Fruit fly (Drosophila melanogaster) whole organism, embryonic: ENCODE measurements around the gene CG31287.

ENCODE experiments used
- BEAF-32 ChIP-seq: fragments of 200-800 bp; sonication (Bioruptor generic); optimal IDR thresholded peaks from 3 replicates; lab custom pipeline; 2017; ENCODE audit warnings: missing biosample characterization, missing genetic modification characterization, mild to moderate bottlenecking, moderate library complexity, missing genetic modification reagents
- Blimp-1 ChIP-seq: fragments of 200-800 bp; sonication (Bioruptor generic); optimal IDR thresholded peaks from 3 replicates; lab custom pipeline; 2018; ENCODE audit warnings: missing biosample characterization, missing genetic modification characterization, mild to moderate bottlenecking, moderate library complexity, missing genetic modification reagents
- CG10267 ChIP-seq: fragments of 200-800 bp; sonication (Bioruptor generic); optimal IDR thresholded peaks from 2 replicates; lab custom pipeline; 2018; ENCODE audit warnings: missing biosample characterization, mild to moderate bottlenecking, missing genetic modification characterization, moderate library complexity
- CG11398 ChIP-seq: fragments of 200-800 bp; sonication (Bioruptor generic); optimal IDR thresholded peaks from 2 replicates; lab custom pipeline; 2016; ENCODE audit warnings: missing biosample characterization, missing genetic modification characterization
- CG11456 ChIP-seq: fragments of 200-800 bp; sonication (Bioruptor generic); IDR thresholded peaks from 3 replicates; pipeline ENCODE4 v1.3.6; 2022; ENCODE audit warnings: missing biosample characterization, missing genetic modification characterization
- CG11504 ChIP-seq: fragments of 200-800 bp; sonication (Bioruptor generic); optimal IDR thresholded peaks from 3 replicates; lab custom pipeline; 2019; ENCODE audit warnings: missing biosample characterization, mild to moderate bottlenecking, missing genetic modification characterization, moderate library complexity
- CG12219 ChIP-seq: fragments of 200-800 bp; sonication (Bioruptor generic); optimal IDR thresholded peaks from 3 replicates; lab custom pipeline; 2018; ENCODE audit warnings: missing biosample characterization, mild to moderate bottlenecking, missing genetic modification characterization
- CG12391 ChIP-seq: fragments of 200-800 bp; sonication (Bioruptor generic); optimal IDR thresholded peaks from 3 replicates; lab custom pipeline; 2018; ENCODE audit warnings: missing biosample characterization, mild to moderate bottlenecking, missing genetic modification characterization, moderate library complexity
- CG13894 ChIP-seq: fragments of 200-800 bp; sonication (Bioruptor generic); optimal IDR thresholded peaks from 3 replicates; lab custom pipeline; 2018; ENCODE audit warnings: missing biosample characterization, mild to moderate bottlenecking, missing genetic modification characterization, moderate library complexity
- CG15269 ChIP-seq: fragments of 200-800 bp; sonication (Bioruptor generic); optimal IDR thresholded peaks from 2 replicates; lab custom pipeline; 2018; ENCODE audit warnings: missing biosample characterization, mild to moderate bottlenecking, missing genetic modification characterization, moderate library complexity
- CG17359 ChIP-seq: fragments of 200-800 bp; sonication (Bioruptor generic); optimal IDR thresholded peaks from 3 replicates; lab custom pipeline; 2018; ENCODE audit warnings: missing biosample characterization, mild to moderate bottlenecking, missing genetic modification characterization, moderate library complexity
- CG17385 ChIP-seq: fragments of 200-800 bp; sonication (Bioruptor generic); optimal IDR thresholded peaks from 3 replicates; lab custom pipeline; 2018; ENCODE audit warnings: missing biosample characterization, mild to moderate bottlenecking, missing genetic modification characterization
- CG17612 ChIP-seq: fragments of 200-800 bp; sonication (Bioruptor generic); IDR thresholded peaks from 2 replicates; pipeline ENCODE4 v1.3.6; 2022; ENCODE audit warnings: missing biosample characterization, missing genetic modification characterization
- CG17912 ChIP-seq: fragments of 200-800 bp; sonication (Bioruptor generic); optimal IDR thresholded peaks from 2 replicates; lab custom pipeline; 2018; ENCODE audit warnings: missing biosample characterization, mild to moderate bottlenecking, missing genetic modification characterization
- CG2116 ChIP-seq: fragments of 200-800 bp; sonication (Bioruptor generic); optimal IDR thresholded peaks from 3 replicates; lab custom pipeline; 2018; ENCODE audit warnings: missing biosample characterization, mild to moderate bottlenecking, missing genetic modification characterization
- CG2199 ChIP-seq: fragments of 200-800 bp; sonication (Bioruptor generic); IDR thresholded peaks from 3 replicates; pipeline ENCODE4 v1.3.6; 2022; ENCODE audit warnings: missing biosample characterization, missing genetic modification characterization
- CG31441 ChIP-seq: fragments of 200-800 bp; sonication (Bioruptor generic); IDR thresholded peaks from 2 replicates; pipeline ENCODE4 v1.3.6; 2022; ENCODE audit warnings: missing biosample characterization, missing genetic modification characterization
- CG34224 ChIP-seq: fragments of 200-800 bp; sonication (Bioruptor generic); IDR thresholded peaks from 3 replicates; pipeline ENCODE4 v1.3.6; 2022; ENCODE audit warnings: missing biosample characterization, missing genetic modification characterization; ENCODE audit not compliant: partially characterized antibody
- CG4617 ChIP-seq: fragments of 200-800 bp; sonication (Bioruptor generic); optimal IDR thresholded peaks from 3 replicates; lab custom pipeline; 2016; ENCODE audit warnings: missing biosample characterization, missing genetic modification characterization, borderline replicate concordance
- CG6254 ChIP-seq: fragments of 200-800 bp; sonication (Bioruptor generic); optimal IDR thresholded peaks from 3 replicates; lab custom pipeline; 2017; ENCODE audit warnings: mild to moderate bottlenecking, missing biosample characterization, missing genetic modification reagents, missing genetic modification characterization
- CG6791 ChIP-seq: fragments of 200-800 bp; sonication (Bioruptor generic); IDR thresholded peaks from 3 replicates; pipeline ENCODE4 v1.3.6; 2022; ENCODE audit warnings: missing biosample characterization, missing genetic modification characterization; ENCODE audit not compliant: partially characterized antibody
- CG7556 ChIP-seq: fragments of 200-800 bp; sonication (Bioruptor generic); optimal IDR thresholded peaks from 2 replicates; lab custom pipeline; 2017; ENCODE audit warnings: missing biosample characterization, mild to moderate bottlenecking, missing genetic modification characterization
- CG7745 ChIP-seq: fragments of 200-800 bp; sonication (Bioruptor generic); optimal IDR thresholded peaks from 2 replicates; lab custom pipeline; 2018; ENCODE audit warnings: missing biosample characterization, mild to moderate bottlenecking, missing genetic modification characterization, moderate library complexity
- CG9215 ChIP-seq: fragments of 200-800 bp; sonication (Bioruptor generic); IDR thresholded peaks from 2 replicates; pipeline ENCODE4 v1.3.6; 2022; ENCODE audit warnings: missing biosample characterization, missing genetic modification characterization
- D19A ChIP-seq: fragments of 200-800 bp; optimal IDR thresholded peaks from 3 replicates; lab custom pipeline; 2019; ENCODE audit warnings: missing biosample characterization, mild to moderate bottlenecking, missing genetic modification characterization, moderate library complexity
- H2.0 ChIP-seq: fragments of 200-800 bp; sonication (Bioruptor generic); IDR thresholded peaks from 2 replicates; pipeline ENCODE4 v1.3.6; 2022; ENCODE audit warnings: missing biosample characterization, missing genetic modification characterization
- Hr3 ChIP-seq: fragments of 200-800 bp; sonication (Bioruptor generic); optimal IDR thresholded peaks from 3 replicates; lab custom pipeline; 2016; ENCODE audit warnings: missing biosample characterization, missing genetic modification characterization
- Lpt ChIP-seq: fragments of >200 bp; optimal IDR thresholded peaks from 2 replicates; lab custom pipeline; 2018; ENCODE audit warnings: missing biosample characterization, missing genetic modification characterization
- Mes4 ChIP-seq: fragments of 200-800 bp; sonication (Bioruptor generic); optimal IDR thresholded peaks from 2 replicates; lab custom pipeline; 2016; ENCODE audit warnings: missing biosample characterization, missing genetic modification characterization
- NfI ChIP-seq: fragments of 200-800 bp; sonication (Bioruptor generic); optimal IDR thresholded peaks from 3 replicates; lab custom pipeline; 2018; ENCODE audit warnings: missing biosample characterization, mild to moderate bottlenecking, missing genetic modification characterization, moderate library complexity
- Rfx ChIP-seq: fragments of 200-800 bp; sonication (Bioruptor generic); IDR thresholded peaks from 2 replicates; pipeline ENCODE4 v1.3.6; 2022; ENCODE audit warnings: missing biosample characterization, missing genetic modification characterization
- Side ChIP-seq: fragments of 200-800 bp; sonication (Bioruptor generic); optimal IDR thresholded peaks from 2 replicates; lab custom pipeline; 2016; ENCODE audit warnings: missing biosample characterization, missing genetic modification characterization
- Sox102F ChIP-seq: fragments of 200-800 bp; sonication (Bioruptor generic); optimal IDR thresholded peaks from 2 replicates; lab custom pipeline; 2018; ENCODE audit warnings: missing biosample characterization, mild to moderate bottlenecking, missing genetic modification characterization, moderate library complexity
- bab2 ChIP-seq: fragments of 200-800 bp; sonication (Bioruptor generic); optimal IDR thresholded peaks from 2 replicates; lab custom pipeline; 2016; ENCODE audit warnings: missing biosample characterization, missing genetic modification characterization
- dimm ChIP-seq: fragments of 200-800 bp; sonication (Bioruptor generic); IDR thresholded peaks from 2 replicates; pipeline ENCODE4 v1.3.6; 2022; ENCODE audit warnings: missing biosample characterization, missing genetic modification characterization
- gsb-n ChIP-seq: fragments of 200-800 bp; sonication (Bioruptor generic); optimal IDR thresholded peaks from 3 replicates; lab custom pipeline; 2018; ENCODE audit warnings: missing biosample characterization, mild to moderate bottlenecking, missing genetic modification characterization
- kah ChIP-seq: fragments of 200-800 bp; sonication (Bioruptor generic); optimal IDR thresholded peaks from 2 replicates; lab custom pipeline; 2018; ENCODE audit warnings: missing biosample characterization, mild to moderate bottlenecking, missing genetic modification characterization
- ken ChIP-seq: fragments of 200-800 bp; sonication (Bioruptor generic); IDR thresholded peaks from 3 replicates; pipeline ENCODE4 v1.3.6; 2022; ENCODE audit warnings: missing biosample characterization, missing genetic modification characterization
- knrl ChIP-seq: fragments of 200-800 bp; sonication (Bioruptor generic); IDR thresholded peaks from 3 replicates; pipeline ENCODE4 v1.3.6; 2022; ENCODE audit warnings: missing biosample characterization, missing genetic modification characterization; ENCODE audit not compliant: partially characterized antibody
- lbe ChIP-seq: fragments of 200-800 bp; sonication (Bioruptor generic); optimal IDR thresholded peaks from 2 replicates; lab custom pipeline; 2016; ENCODE audit warnings: missing biosample characterization, mild to moderate bottlenecking, missing genetic modification characterization
- salm ChIP-seq: fragments of 200-800 bp; sonication (Bioruptor generic); optimal IDR thresholded peaks from 2 replicates; lab custom pipeline; 2018; ENCODE audit warnings: missing biosample characterization, mild to moderate bottlenecking, missing genetic modification characterization
- sim ChIP-seq: fragments of 200-800 bp; sonication (Bioruptor generic); IDR thresholded peaks from 2 replicates; pipeline ENCODE4 v1.3.6; 2022; ENCODE audit warnings: missing biosample characterization, missing genetic modification characterization
- sima ChIP-seq: fragments of 200-800 bp; sonication (Bioruptor generic); optimal IDR thresholded peaks from 2 replicates; lab custom pipeline; 2016; ENCODE audit warnings: missing biosample characterization, missing genetic modification characterization
- slp2 ChIP-seq: fragments of 200-800 bp; sonication (Bioruptor generic); optimal IDR thresholded peaks from 2 replicates; lab custom pipeline; 2016; ENCODE audit warnings: missing biosample characterization, missing genetic modification characterization
- sna ChIP-seq: fragments of 200-800 bp; sonication (Bioruptor generic); IDR thresholded peaks from 2 replicates; pipeline ENCODE4 v1.3.6; 2022; ENCODE audit warnings: missing biosample characterization, missing genetic modification characterization; ENCODE audit not compliant: partially characterized antibody
- tll ChIP-seq, 2 experiments: fragments of 200-800 bp in 1 of 2; fragments of >200 bp in 1 of 2; sonication (Bioruptor generic) in 1 of 2; optimal IDR thresholded peaks; 2 replicates each; lab custom pipeline; 2017 to 2019; ENCODE audit warnings: missing biosample characterization in 2 of 2, missing genetic modification characterization in 2 of 2, mild to moderate bottlenecking in 1 of 2, moderate library complexity in 1 of 2
- vnd ChIP-seq: fragments of 200-800 bp; sonication (Bioruptor generic); IDR thresholded peaks from 3 replicates; pipeline ENCODE4 v1.3.6; 2022; ENCODE audit warnings: missing biosample characterization, missing genetic modification characterization; ENCODE audit not compliant: partially characterized antibody
- wor ChIP-seq: fragments of 200-800 bp; sonication (Bioruptor generic); IDR thresholded peaks from 2 replicates; pipeline ENCODE4 v1.3.6; 2022; ENCODE audit warnings: missing biosample characterization, missing genetic modification characterization

Gene CG31287

DNA sequence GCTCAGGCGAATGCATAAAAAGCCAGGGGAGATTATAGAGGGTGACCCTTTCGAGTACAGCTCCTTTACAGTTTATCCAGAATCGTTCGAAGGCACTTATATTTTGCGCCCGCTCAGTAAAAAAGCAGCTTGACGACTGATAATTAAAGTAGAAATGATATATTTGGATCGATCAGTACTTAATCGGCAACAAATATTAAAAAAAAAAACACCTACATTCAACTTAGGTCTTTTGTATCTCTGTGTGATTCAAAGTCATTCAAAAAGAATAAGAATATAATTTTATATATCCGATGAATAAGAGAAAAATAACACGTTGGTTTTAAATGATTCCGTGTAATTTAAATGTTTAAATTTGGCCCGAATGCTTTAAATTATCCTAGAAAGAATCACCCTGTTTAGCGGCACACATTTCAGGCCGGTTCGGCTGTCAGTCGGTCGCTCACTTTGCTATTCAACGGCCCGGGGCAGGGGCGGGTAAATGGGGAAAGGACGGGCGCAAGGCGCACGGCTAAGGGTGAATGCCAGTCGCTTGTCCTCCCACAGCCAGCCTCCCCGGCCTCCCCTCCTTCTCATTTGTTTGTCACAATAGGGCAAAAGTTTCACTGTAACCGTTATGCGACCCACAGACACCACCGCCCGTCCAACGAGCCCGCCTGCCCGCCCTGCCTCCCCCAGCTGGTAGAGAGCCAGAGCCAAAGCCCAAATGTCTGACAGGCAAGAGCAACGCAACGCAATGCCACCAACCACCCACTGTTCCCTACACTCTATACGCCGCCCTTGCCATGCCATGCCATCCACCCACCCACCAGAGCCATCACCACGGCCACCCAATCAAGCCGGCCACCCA, 9.9 kb downstream of the CG31287 start (continued):
- TF ChIP-seq CG11398 (GFP tag; lab: Kevin White, UChicago) (no peak), lbe (no peak), kah (peak; percentile 28), sna (GFP tag; lab: Robert Waterston, UW) (0 out of 2 replicates have a peak, but pooled peaks have one; percentile 13), sim (no peak), CG17612 (GFP tag; lab: Robert Waterston, UW) (no peak), sima (GFP tag; lab: Kevin White, UChicago) (no peak), wor (GFP tag; lab: Robert Waterston, UW) (peak; percentile 41; the same call in 1 of the 2 replicates), CG2116 (GFP tag; lab: Kevin White, UChicago) (no peak), CG13894 (tag; lab: Kevin White, UChicago) (peak; percentile 64), gsb-n (tag; lab: Kevin White, UChicago) (no peak), tll (GFP tag; optimal IDR thresholded peaks at IDR 0.05; lab: Kevin White, UChicago) (no peak), Lpt (no peak), ken (GFP tag; lab: Robert Waterston, UW) (0 out of 3 replicates have a peak, but pooled peaks have one; percentile 38), Sox102F (GFP tag; lab: Kevin White, UChicago) (peak; percentile 36), Rfx (GFP tag; lab: Robert Waterston, UW) (peak; percentile 31; the same call in 1 of the 2 replicates), CG7745 (no peak), Mes4 (GFP tag; lab: Kevin White, UChicago) (no peak), CG10267 (tag; lab: Kevin White, UChicago) (peak; percentile 66), CG7556 (GFP tag; lab: Kevin White, UChicago) (peak; percentile 93), CG2199 (GFP tag; lab: Robert Waterston, UW) (0 out of 3 replicates have a peak, but pooled peaks have one; percentile 20), BEAF-32 (GFP tag; lab: Kevin White, UChicago) (no peak), NfI (GFP tag; lab: Kevin White, UChicago) (peak; percentile 27), Blimp-1 (GFP tag; lab: Kevin White, UChicago) (peak; percentile 53), H2.0 (no peak), CG11504 (tag; lab: Kevin White, UChicago) (peak; percentile 81), salm (no peak), CG17912 (GFP tag; lab: Kevin White, UChicago) (no peak), CG34224 (no peak), CG12391 (tag; lab: Kevin White, UChicago) (peak; percentile 37), CG4617 (GFP tag; lab: Kevin White, UChicago) (no peak), bab2 (GFP tag; lab: Kevin White, UChicago) (no peak), CG6791 (GFP tag; lab: Robert Waterston, UW) (no peak), CG12219 (GFP tag; lab: Kevin White, UChicago) (no peak), CG9215 (GFP tag; lab: Robert Waterston, UW) (no peak), CG15269 (tag; lab: Kevin White, UChicago) (peak; percentile 41), CG31441 (peak; percentile 73), Hr3 (GFP tag; lab: Kevin White, UChicago) (peak; percentile 18), slp2 (GFP tag; lab: Kevin White, UChicago) (no peak), D19A (tag; lab: Kevin White, UChicago) (no peak), CG6254 (GFP tag; lab: Kevin White, UChicago) (peak; percentile 53), vnd (GFP tag; lab: Robert Waterston, UW) (no peak), CG11456 (GFP tag; lab: Robert Waterston, UW) (no peak; the same call in 2 of the 3 replicates), knrl (GFP tag; lab: Robert Waterston, UW) (no peak), Side (GFP tag; lab: Kevin White, UChicago) (no peak), CG17385 (GFP tag; lab: Kevin White, UChicago) (peak; percentile 28), dimm (GFP tag; lab: Robert Waterston, UW) (no peak), CG17359 (tag; lab: Kevin White, UChicago) (peak; percentile 47)
